Worm (Caenorhabditis elegans): ENCODE results near the gene npp-5.

ce11 chrII:11555634-11556033 is 44.0 kb downstream of the npp-5 start, which contains the start of gene F54D5.24:
- TF ChIP-seq nhr-12 (tag; optimal IDR thresholded peaks at IDR 0.05) (no peak), ZK546.5 (tag; optimal IDR thresholded peaks at IDR 0.05) (no peak), lin-39 (tag; optimal IDR thresholded peaks at IDR 0.05) (no peak), nhr-11 (tag; optimal IDR thresholded peaks at IDR 0.05) (no peak), aly-2 (tag; optimal IDR thresholded peaks at IDR 0.05) (no peak), unc-62 (GFP tag; optimal IDR thresholded peaks at IDR 0.05) (no peak), Y55F3AM.14 (GFP tag; optimal IDR thresholded peaks at IDR 0.05) (no peak), skn-1 (tag; optimal IDR thresholded peaks at IDR 0.05) (no peak), nhr-77 (tag; optimal IDR thresholded peaks at IDR 0.05) (no peak), R02D3.7 (tag; optimal IDR thresholded peaks at IDR 0.05) (no peak), ceh-16 (tag; optimal IDR thresholded peaks at IDR 0.05) (no peak), nhr-25 (tag; optimal IDR thresholded peaks at IDR 0.05) (no peak)
